Worm (Caenorhabditis elegans): ENCODE results near the gene ddl-1.

DNA sequence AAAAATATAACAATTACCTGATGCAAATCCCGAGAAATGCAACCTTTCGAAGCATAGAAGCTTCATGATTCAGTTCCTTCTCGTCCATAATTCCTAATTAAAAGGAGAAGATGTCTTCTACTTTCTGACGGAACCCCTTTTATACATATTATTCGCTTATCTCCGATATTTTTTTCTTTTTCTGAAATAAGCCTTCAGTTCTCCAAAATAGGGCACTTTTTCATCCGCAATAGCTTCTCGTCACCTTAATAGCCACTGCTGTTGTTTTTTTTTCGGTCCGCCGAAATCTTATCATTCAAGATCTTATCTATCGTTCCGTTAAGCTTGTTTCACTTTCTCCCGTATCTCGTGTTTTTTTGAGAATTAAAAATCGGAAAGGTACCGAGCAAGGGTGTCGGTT lies 4.2 kb upstream of the ddl-1 start, which contains the start of gene bli-2:
- TF ChIP-seq him-1 (tag; optimal IDR thresholded peaks at IDR 0.05) (no peak), W03F9.2 (tag; optimal IDR thresholded peaks at IDR 0.05) (no peak)

All from whole organism, L4/young adult.